Worm (Caenorhabditis elegans) whole organism, L4 larva: ENCODE results near the gene F35E12.6.

ENCODE experiments used
- T26A8.4 ChIP-seq: fragments of 200-800 bp; sonication (Bioruptor generic); IDR thresholded peaks from 2 replicates; pipeline ENCODE4 v1.3.6; 2022; ENCODE audit warnings: missing genetic modification characterization, missing compliant biosample characterization
- Y5F2A.4 ChIP-seq: fragments of 200-800 bp; sonication (Bioruptor generic); optimal IDR thresholded peaks from 2 replicates; lab custom pipeline; 2018; ENCODE audit warnings: mild to moderate bottlenecking, missing genetic modification characterization, missing compliant biosample characterization
- Y75B8A.6 ChIP-seq: fragments of 200-800 bp; sonication (Bioruptor generic); IDR thresholded peaks from 2 replicates; pipeline ENCODE4 v1.3.6; 2022; ENCODE audit warnings: missing genetic modification reagents, missing genetic modification characterization, missing compliant biosample characterization
- ZK546.5 ChIP-seq, 2 experiments: sonication (generic microtip); optimal IDR thresholded peaks; 2 replicates each; lab custom pipeline; 2017; ENCODE audit warnings: missing biosample characterization in 2 of 2, missing genetic modification characterization in 2 of 2
- aha-1 ChIP-seq: fragments of 150-350 bp; peaks from one replicate; lab custom pipeline; 2014; ENCODE audit warnings: missing biosample characterization, missing genetic modification characterization
- ama-1 ChIP-seq: fragments of 150-350 bp; optimal IDR thresholded peaks from 2 replicates; lab custom pipeline; 2014; ENCODE audit warnings: inconsistent platforms, mixed read lengths
- ceh-62 ChIP-seq: sonication (generic microtip); optimal IDR thresholded peaks from 2 replicates; lab custom pipeline; 2017; ENCODE audit warnings: missing biosample characterization, missing genetic modification characterization
- hif-1 ChIP-seq, 2 experiments: sonication (generic microtip); optimal IDR thresholded peaks; 2 replicates each; lab custom pipeline; 2016 to 2017; ENCODE audit warnings: missing compliant biosample characterization in 2 of 2, missing genetic modification characterization in 2 of 2, missing genetic modification reagents in 2 of 2, missing genotype in 2 of 2, mild to moderate bottlenecking in 1 of 2
- jun-1 ChIP-seq: fragments of 150-350 bp; optimal IDR thresholded peaks from 2 replicates; lab custom pipeline; 2014; ENCODE audit warnings: missing biosample characterization, missing genetic modification reagents, missing genetic modification characterization
- lim-7 ChIP-seq: fragments of 200-800 bp; sonication (Bioruptor generic); IDR thresholded peaks from 2 replicates; pipeline ENCODE4 v1.3.6; 2022; ENCODE audit warnings: missing genetic modification characterization, missing compliant biosample characterization
- lin-39 ChIP-seq: fragments of 150-350 bp; optimal IDR thresholded peaks from 2 replicates; lab custom pipeline; 2014; ENCODE audit warnings: missing biosample characterization, missing genetic modification reagents, missing genetic modification characterization
- nhr-10 ChIP-seq: fragments of 150-350 bp; optimal IDR thresholded peaks from 2 replicates; lab custom pipeline; 2014; ENCODE audit warnings: missing biosample characterization, missing genetic modification characterization
- nhr-237 ChIP-seq: sonication (generic microtip); optimal IDR thresholded peaks from 2 replicates; lab custom pipeline; 2017; ENCODE audit warnings: missing biosample characterization, missing genetic modification characterization
- nhr-28 ChIP-seq: fragments of 150-350 bp; optimal IDR thresholded peaks from 2 replicates; lab custom pipeline; 2014; ENCODE audit warnings: missing biosample characterization, missing genetic modification characterization
- nhr-41 ChIP-seq: fragments of 200-800 bp; sonication (Bioruptor generic); IDR thresholded peaks from 2 replicates; pipeline ENCODE4 v1.3.6; 2022; ENCODE audit warnings: missing genetic modification reagents, missing genetic modification characterization, missing compliant biosample characterization
- skn-1 ChIP-seq: fragments of 150-350 bp; optimal IDR thresholded peaks from 2 replicates; lab custom pipeline; 2014; ENCODE audit warnings: missing biosample characterization, missing genetic modification characterization
- unc-130 ChIP-seq: sonication (generic microtip); optimal IDR thresholded peaks from 2 replicates; lab custom pipeline; 2016; ENCODE audit warnings: missing genetic modification reagents, missing genetic modification characterization, missing compliant biosample characterization
- unc-62 ChIP-seq, 3 experiments: fragments of 150-350 bp in 1 of 3; sonication (generic microtip); optimal IDR thresholded peaks in 2 of 3; peaks in 1 of 3; 1 replicate in 1 of 3; 2 replicates in 2 of 3; lab custom pipeline; 2014 to 2017; ENCODE audit warnings: missing biosample characterization in 3 of 3, missing genetic modification characterization in 3 of 3, missing genetic modification reagents in 3 of 3, missing genotype in 1 of 3
- vab-7 ChIP-seq: fragments of 200-800 bp; sonication (Bioruptor generic); IDR thresholded peaks from 2 replicates; pipeline ENCODE4 v1.3.6; 2022; ENCODE audit warnings: missing genetic modification reagents, missing genetic modification characterization, missing compliant biosample characterization
- zfp-3 ChIP-seq: fragments of 200-800 bp; sonication (Bioruptor generic); conservative IDR thresholded peaks from 2 replicates; pipeline ENCODE4 v1.3.6; 2022; ENCODE audit warnings: missing genetic modification reagents, missing genetic modification characterization, missing compliant biosample characterization
- ztf-11 ChIP-seq: fragments of 150-350 bp; optimal IDR thresholded peaks from 2 replicates; lab custom pipeline; 2014; ENCODE audit warnings: missing biosample characterization, missing genetic modification characterization

The F35E12.6 gene

ce11 chrV:13689592-13689991, 46.5 kb downstream of the F35E12.6 start, which contains the start of gene T01D3.1:
T01D3.1 (plus strand) TSS chrV:13689892.
- TF ChIP-seq ceh-62 (tag; lab: Kevin White, UChicago) (no peak), unc-62 (GFP tag; optimal IDR thresholded peaks at IDR 0.05 in 1 of 2; lab: Kevin White, UChicago) (peak in 1 of 2 experiments; percentile 58), unc-62 (tag; optimal IDR thresholded peaks at IDR 0.05; lab: Kevin White, UChicago) (no peak), hif-1 (tag; optimal IDR thresholded peaks at IDR 0.05; lab: Kevin White, UChicago) (no peak), nhr-41 (GFP tag; lab: Robert Waterston, UW) (no peak)
- TF ChIP-seq, all 104 proteins: peak for 1

- TF ChIP-seq aha-1 (peak; percentile 69), nhr-10 (tag; lab: Kevin White, UChicago) (no peak), ztf-11 (tag; lab: Kevin White, UChicago) (no peak), unc-62 (GFP tag; optimal IDR thresholded peaks at IDR 0.05 in 1 of 2; lab: Kevin White, UChicago) (peak in 1 of 2 experiments; percentile 92), unc-62 (tag; optimal IDR thresholded peaks at IDR 0.05; lab: Kevin White, UChicago) (no peak)
Observed at ce11 chrV:13687504-13687903, 48.5 kb downstream of the F35E12.6 start.

ce11 chrV:13686513-13686912, 49.5 kb downstream of the F35E12.6 start:
- TF ChIP-seq skn-1 (tag; lab: Kevin White, UChicago) (no peak), Y5F2A.4 (no peak), nhr-237 (tag; lab: Kevin White, UChicago) (no peak), ZK546.5 (tag; optimal IDR thresholded peaks at IDR 0.05; lab: Kevin White, UChicago) (no peak), lim-7 (no peak), nhr-28 (no peak), lin-39 (tag; lab: Kevin White, UChicago) (no peak), jun-1 (tag; lab: Kevin White, UChicago) (no peak), zfp-3 (GFP tag; lab: Robert Waterston, UW) (no peak), Y75B8A.6 (GFP tag; lab: Robert Waterston, UW) (no peak), vab-7 (GFP tag; lab: Robert Waterston, UW) (no peak), T26A8.4 (GFP tag; lab: Robert Waterston, UW) (no peak), unc-130 (no peak), ama-1 (lab: Kevin White, UChicago) (no peak), nhr-41 (GFP tag; lab: Robert Waterston, UW) (no peak)
- TF ChIP-seq, all 104 proteins: peak for 0
